Worm (Caenorhabditis elegans) whole organism, L4 larva: Measurements from ENCODE around the gene Y27F2A.9.
"Not testable (repeated sequence)": the region's sequence is repeated elsewhere in the genome, so short reads cannot be mapped to it uniquely, and the experiment has no call there.

Source experiments
- F37D6.2 ChIP-seq: sonication (generic microtip); optimal IDR thresholded peaks from 2 replicates; lab custom pipeline; 2016; ENCODE audit warnings: mild to moderate bottlenecking, missing genetic modification characterization, missing compliant biosample characterization
- R02D3.7 ChIP-seq: fragments of 150-350 bp; sonication (generic microtip); optimal IDR thresholded peaks from 3 replicates; lab custom pipeline; 2014; ENCODE audit warnings: missing biosample characterization, missing genetic modification characterization
- ZK546.5 ChIP-seq, 2 experiments: sonication (generic microtip); optimal IDR thresholded peaks; 2 replicates each; lab custom pipeline; 2017; ENCODE audit warnings: missing biosample characterization in 2 of 2, missing genetic modification characterization in 2 of 2
- aha-1 ChIP-seq: fragments of 150-350 bp; peaks from one replicate; lab custom pipeline; 2014; ENCODE audit warnings: missing biosample characterization, missing genetic modification characterization
- daf-16 ChIP-seq, 3 experiments: sonication (generic microtip); optimal IDR thresholded peaks; 2 replicates each; lab custom pipeline; 2016 to 2017; ENCODE audit warnings: missing genetic modification characterization in 3 of 3, missing genetic modification reagents in 3 of 3, mild to moderate bottlenecking in 2 of 3, missing compliant biosample characterization in 2 of 3, missing biosample characterization in 1 of 3, moderate library complexity in 1 of 3
- daf-8 ChIP-seq: fragments of 200-800 bp; sonication (Bioruptor generic); IDR thresholded peaks from 2 replicates; pipeline ENCODE4 v1.3.6; 2022; ENCODE audit warnings: missing genetic modification characterization, missing compliant biosample characterization
- gei-8 ChIP-seq: fragments of 200-800 bp; sonication (Bioruptor generic); optimal IDR thresholded peaks from 2 replicates; lab custom pipeline; 2018; ENCODE audit warnings: mild to moderate bottlenecking, missing genetic modification characterization, missing compliant biosample characterization
- hmg-1.1 ChIP-seq: fragments of 200-800 bp; sonication (Bioruptor generic); IDR thresholded peaks from 2 replicates; pipeline ENCODE4 v1.3.6; 2022; ENCODE audit warnings: missing genetic modification reagents, missing genetic modification characterization, missing compliant biosample characterization
- lin-13 ChIP-seq: fragments of 150-350 bp; optimal IDR thresholded peaks from 2 replicates; lab custom pipeline; 2014; ENCODE audit warnings: missing biosample characterization, missing genetic modification reagents, missing genetic modification characterization
- lin-29 ChIP-seq: fragments of 200-800 bp; sonication (Bioruptor generic); IDR thresholded peaks from 2 replicates; pipeline ENCODE4 v1.3.6; 2022; ENCODE audit warnings: missing genetic modification reagents, missing genetic modification characterization, missing compliant biosample characterization
- lin-39 ChIP-seq: fragments of 150-350 bp; optimal IDR thresholded peaks from 2 replicates; lab custom pipeline; 2014; ENCODE audit warnings: missing biosample characterization, missing genetic modification reagents, missing genetic modification characterization
- mxl-2 ChIP-seq: fragments of 200-800 bp; sonication (Bioruptor generic); conservative IDR thresholded peaks from 2 replicates; pipeline ENCODE4 v1.3.6; 2022; ENCODE audit warnings: missing genetic modification reagents, missing genetic modification characterization, missing compliant biosample characterization
- mxl-3 ChIP-seq: fragments of 200-800 bp; sonication (Bioruptor generic); optimal IDR thresholded peaks from 2 replicates; lab custom pipeline; 2018; ENCODE audit warnings: mild to moderate bottlenecking, missing genetic modification characterization, missing compliant biosample characterization
- nhr-10 ChIP-seq: fragments of 150-350 bp; optimal IDR thresholded peaks from 2 replicates; lab custom pipeline; 2014; ENCODE audit warnings: missing biosample characterization, missing genetic modification characterization
- nhr-102 ChIP-seq: sonication (generic microtip); optimal IDR thresholded peaks from 2 replicates; lab custom pipeline; 2016; ENCODE audit warnings: mild to moderate bottlenecking, missing genetic modification characterization, moderate library complexity, missing compliant biosample characterization
- nhr-111 ChIP-seq: fragments of 200-800 bp; sonication (Bioruptor generic); optimal IDR thresholded peaks from 2 replicates; lab custom pipeline; 2018; ENCODE audit warnings: mild to moderate bottlenecking, missing genetic modification characterization, missing compliant biosample characterization
- nhr-48 ChIP-seq: sonication (generic microtip); optimal IDR thresholded peaks from 2 replicates; lab custom pipeline; 2016; ENCODE audit warnings: mild to moderate bottlenecking, missing genetic modification characterization, missing compliant biosample characterization
- nhr-76 ChIP-seq: fragments of 150-350 bp; optimal IDR thresholded peaks from 2 replicates; lab custom pipeline; 2014; ENCODE audit warnings: missing biosample characterization, missing genetic modification characterization
- nhr-77 ChIP-seq: fragments of 150-350 bp; optimal IDR thresholded peaks from 2 replicates; lab custom pipeline; 2014; ENCODE audit warnings: missing biosample characterization, missing genetic modification characterization
- unc-130 ChIP-seq: sonication (generic microtip); optimal IDR thresholded peaks from 2 replicates; lab custom pipeline; 2016; ENCODE audit warnings: missing genetic modification reagents, missing genetic modification characterization, missing compliant biosample characterization
- unc-62 ChIP-seq, 3 experiments: fragments of 150-350 bp in 1 of 3; sonication (generic microtip); optimal IDR thresholded peaks in 2 of 3; peaks in 1 of 3; 1 replicate in 1 of 3; 2 replicates in 2 of 3; lab custom pipeline; 2014 to 2017; ENCODE audit warnings: missing biosample characterization in 3 of 3, missing genetic modification characterization in 3 of 3, missing genetic modification reagents in 3 of 3, missing genotype in 1 of 3
- zag-1 ChIP-seq: fragments of 150-350 bp; optimal IDR thresholded peaks from 2 replicates; lab custom pipeline; 2014; ENCODE audit warnings: missing biosample characterization, missing genetic modification characterization

Y27F2A.9 gene

ce11 chrII:3156749-3157148 is 34.7 kb downstream of the Y27F2A.9 start, which contains the start of gene sri-33:
Gene sri-33 (minus strand): TSS chrII:3156849.
- TF ChIP-seq aha-1 (tag; lab: Kevin White, UChicago): peak; percentile 34
- no peak for TF ChIP-seq ZK546.5 (tag; optimal IDR thresholded peaks at IDR 0.05; lab: Kevin White, UChicago)

ce11 chrII:3154383-3154782 is 37.1 kb downstream of the Y27F2A.9 start, which contains the start of gene sri-32:
Gene sri-32 (minus strand): TSS chrII:3154483.
- TF ChIP-seq mxl-2 (GFP tag; lab: Robert Waterston, UW) (no peak), R02D3.7 (tag; lab: Kevin White, UChicago) (no peak), lin-29 (no peak), nhr-111 (GFP tag; lab: Kevin White, UChicago) (no peak), mxl-3 (no peak)

DNA sequence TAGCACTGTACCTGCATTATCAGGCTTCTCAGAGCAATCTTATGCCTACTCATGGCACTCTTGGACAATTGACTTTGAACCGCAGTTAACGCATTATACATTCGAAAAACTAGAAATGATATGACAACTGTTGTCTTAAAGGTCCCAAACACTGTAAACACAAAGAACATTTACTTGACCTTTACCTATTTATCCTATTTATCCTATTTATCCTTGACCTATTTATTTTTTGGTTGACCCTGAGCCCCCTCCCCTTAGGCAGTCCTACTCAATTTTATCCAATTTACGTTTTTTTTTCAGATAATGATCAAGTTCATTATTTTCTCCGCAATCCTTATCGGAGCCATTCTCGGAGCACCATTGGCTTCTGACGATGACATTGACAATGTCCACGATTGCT is 39.8 kb downstream of the Y27F2A.9 start, which contains the start of the genes T10D4.14 and T10D4.19:
Gene T10D4.14, minus strand, starts transcription at position 101 of the 400 bp plus-strand sequence.
Gene T10D4.19, plus strand, starts transcription at position 304 of the 400 bp plus-strand sequence.
- TF ChIP-seq nhr-76 (no peak), nhr-48 (tag; lab: Kevin White, UChicago) (no peak), nhr-102 (no peak), F37D6.2 (no peak), lin-39 (tag; lab: Kevin White, UChicago) (no peak), daf-8 (no peak), mxl-3 (no peak)
- TF ChIP-seq, all 104 proteins: peak for 0

DNA sequence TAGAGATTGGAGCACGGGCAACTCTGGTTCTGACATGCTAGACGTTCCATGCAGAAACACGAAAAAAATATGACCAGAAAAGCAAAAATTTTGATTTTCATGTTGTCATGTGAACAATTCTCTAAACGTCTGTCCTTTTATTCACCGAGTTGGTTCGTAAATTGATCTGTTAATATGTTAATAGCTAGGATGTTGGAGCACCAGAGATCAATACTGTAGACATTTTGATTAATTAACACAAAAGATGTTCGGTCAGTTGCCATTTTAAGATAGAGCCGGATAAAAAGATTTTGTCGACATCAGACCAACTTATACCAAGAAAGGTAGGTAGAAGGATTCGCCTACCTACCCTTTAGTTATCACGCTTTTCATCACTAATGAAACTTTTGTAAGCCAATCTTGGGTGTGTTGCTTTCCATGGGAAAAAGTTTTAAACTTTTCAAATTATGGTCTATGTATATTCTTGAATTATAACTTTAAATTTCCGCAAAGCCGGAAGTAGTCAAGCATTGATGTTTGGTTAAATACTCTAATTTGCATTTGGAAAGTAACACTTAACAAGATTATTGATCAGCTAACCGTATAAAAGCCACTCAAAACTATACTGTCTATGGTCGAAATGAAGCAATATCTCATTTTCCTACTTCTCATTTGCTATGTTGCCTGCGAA is 41.8 kb downstream of the Y27F2A.9 start, which contains the start of the genes T10D4.11 and T10D4.1:
Gene T10D4.11, minus strand, starts transcription at position 101 of the 670 bp plus-strand sequence.
Gene T10D4.1, plus strand, starts transcription at position 620 of the 670 bp plus-strand sequence.
- peak; percentile 3 for TF ChIP-seq aha-1 (tag; lab: Kevin White, UChicago)
- TF ChIP-seq zag-1 (tag; lab: Kevin White, UChicago): no peak

DNA sequence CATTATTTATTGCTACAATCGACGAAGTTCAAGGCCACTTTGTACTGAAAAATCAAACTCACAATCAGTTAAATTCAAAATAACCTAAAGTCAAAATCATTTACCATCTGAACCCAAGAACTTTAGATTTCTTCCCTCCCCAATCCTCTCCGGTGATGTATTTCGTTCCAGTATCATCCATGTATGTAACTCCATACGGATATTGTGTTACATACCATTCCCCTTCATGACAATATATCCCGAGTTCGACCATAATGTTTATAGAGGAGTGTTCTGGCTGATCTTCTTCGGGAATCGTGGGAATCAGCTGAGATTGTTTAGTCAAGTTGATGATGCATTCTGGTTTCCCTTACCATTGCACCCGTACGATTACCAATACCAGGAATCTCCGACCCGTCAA is 43.0 kb downstream of the Y27F2A.9 start:
- TF ChIP-seq F37D6.2: no peak
- peak in 1 of 2 experiments; percentile 92 for TF ChIP-seq unc-62 (GFP tag; optimal IDR thresholded peaks at IDR 0.05 in 1 of 2; lab: Kevin White, UChicago)
- no peak for TF ChIP-seq unc-62 (tag; optimal IDR thresholded peaks at IDR 0.05; lab: Kevin White, UChicago)
- TF ChIP-seq, all 104 proteins: peak for 1

DNA sequence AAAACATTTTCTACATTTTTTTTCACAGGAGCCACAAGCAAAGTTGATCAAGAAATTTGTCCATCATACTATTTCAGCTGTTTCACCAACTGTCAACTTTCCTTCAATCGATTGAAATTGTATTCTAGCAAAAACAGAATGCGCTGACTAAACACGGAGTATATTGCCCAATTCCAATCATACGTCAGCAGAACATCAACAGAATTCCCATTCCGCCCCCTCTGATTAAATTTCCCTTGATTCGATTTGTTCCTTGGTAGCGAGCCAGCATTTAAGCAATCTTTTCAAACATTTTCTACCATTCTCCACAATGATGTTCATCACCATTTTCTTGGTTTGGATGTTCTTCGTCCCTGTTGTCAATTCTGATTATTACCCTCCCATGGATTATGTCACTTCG is 45.6 kb downstream of the Y27F2A.9 start, which contains the start of gene T10D4.15:
Gene T10D4.15, plus strand, starts transcription at position 301 of the 400 bp plus-strand sequence.
- TF ChIP-seq unc-62 (GFP tag; optimal IDR thresholded peaks at IDR 0.05 in 1 of 2; lab: Kevin White, UChicago): peak in 1 of 2 experiments; percentile 45
- TF ChIP-seq unc-62 (tag; optimal IDR thresholded peaks at IDR 0.05; lab: Kevin White, UChicago): no peak
- TF ChIP-seq nhr-10 (tag; lab: Kevin White, UChicago): no peak
- no peak for TF ChIP-seq unc-130 (GFP tag; lab: Kevin White, UChicago)

- not testable (repeated sequence) for TF ChIP-seq nhr-77; nhr-10 (tag; lab: Kevin White, UChicago); daf-16 (GFP tag; optimal IDR thresholded peaks at IDR 0.05; lab: Kevin White, UChicago); daf-16 (tag; optimal IDR thresholded peaks at IDR 0.05; lab: Kevin White, UChicago)
These were observed 46.9 kb downstream of the Y27F2A.9 start, which contains the start of gene sri-43 for ce11 chrII:3144552-3144951. Gene sri-43 (minus strand): TSS chrII:3144652.

DNA sequence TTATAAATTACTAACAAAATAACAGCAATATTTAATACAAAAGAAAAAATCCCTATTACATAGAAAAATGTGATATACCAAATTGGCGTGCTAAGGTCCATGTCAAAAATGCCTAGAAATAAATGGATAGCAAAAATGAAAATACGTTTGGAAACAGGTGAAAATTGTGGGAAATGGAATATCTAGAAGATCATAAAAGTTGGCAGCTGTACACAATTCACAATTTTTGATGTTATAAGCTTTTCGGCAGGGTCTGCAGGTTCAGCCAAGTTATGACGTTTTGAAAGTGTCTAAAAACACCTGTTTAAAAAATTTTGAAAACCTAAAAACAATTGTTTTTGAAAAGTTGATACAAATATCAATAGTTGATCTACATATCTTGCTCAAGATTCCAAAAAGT is 48.6 kb downstream of the Y27F2A.9 start, which contains the start of gene sri-42:
Gene sri-42, minus strand, starts transcription at position 101 of the 400 bp plus-strand sequence.
- not testable (repeated sequence) for TF ChIP-seq hmg-1.1 (GFP tag; lab: Robert Waterston, UW); gei-8; lin-13
